Fruit fly (Drosophila melanogaster) whole organism, pupa: ENCODE data around the gene VhaM9.7-b.

Experiments used
- CG10348 ChIP-seq: fragments of 200-800 bp; sonication (Bioruptor generic); IDR thresholded peaks from 2 replicates; pipeline ENCODE4 v1.3.6; 2022; ENCODE audit warnings: missing biosample characterization, missing genetic modification characterization
- CG12605 ChIP-seq: fragments of 200-800 bp; sonication (Bioruptor generic); IDR thresholded peaks from 2 replicates; pipeline ENCODE4 v1.3.6; 2022; ENCODE audit warnings: missing biosample characterization, missing genetic modification characterization
- CG13204 ChIP-seq: fragments of 200-800 bp; sonication (Bioruptor generic); optimal IDR thresholded peaks from 2 replicates; lab custom pipeline; 2018; ENCODE audit warnings: missing biosample characterization, mild to moderate bottlenecking, missing genetic modification characterization, moderate library complexity
- CG14655 ChIP-seq: fragments of 200-800 bp; sonication (Bioruptor generic); optimal IDR thresholded peaks from 3 replicates; lab custom pipeline; 2017; ENCODE audit warnings: mild to moderate bottlenecking, missing biosample characterization, missing genetic modification reagents, missing genetic modification characterization
- CG15710 ChIP-seq: fragments of 200-800 bp; sonication (Bioruptor generic); optimal IDR thresholded peaks from 2 replicates; lab custom pipeline; 2018; ENCODE audit warnings: missing biosample characterization, mild to moderate bottlenecking, missing genetic modification characterization, moderate library complexity
- CG17806 ChIP-seq: fragments of 200-800 bp; sonication (Bioruptor generic); optimal IDR thresholded peaks from 2 replicates; lab custom pipeline; 2018; ENCODE audit warnings: missing biosample characterization, mild to moderate bottlenecking, missing genetic modification characterization, moderate library complexity
- CG32121 ChIP-seq: fragments of 200-800 bp; sonication (Bioruptor generic); IDR thresholded peaks from 2 replicates; pipeline ENCODE4 v1.3.6; 2022; ENCODE audit warnings: missing biosample characterization, missing genetic modification characterization
- CG34367 ChIP-seq: fragments of 200-800 bp; sonication (Bioruptor generic); optimal IDR thresholded peaks from 2 replicates; lab custom pipeline; 2018; ENCODE audit warnings: missing biosample characterization, mild to moderate bottlenecking, missing genetic modification characterization
- CG4496 ChIP-seq: fragments of 200-800 bp; sonication (Bioruptor generic); IDR thresholded peaks from 3 replicates; pipeline ENCODE4 v1.3.6; 2022; ENCODE audit warnings: missing biosample characterization, missing genetic modification characterization
- CG8159 ChIP-seq: fragments of 200-800 bp; sonication (Bioruptor generic); optimal IDR thresholded peaks from 3 replicates; lab custom pipeline; 2018; ENCODE audit warnings: missing biosample characterization, mild to moderate bottlenecking, missing genetic modification characterization, moderate library complexity
- CG8301 ChIP-seq: fragments of 200-800 bp; sonication (Bioruptor generic); optimal IDR thresholded peaks from 2 replicates; lab custom pipeline; 2018; ENCODE audit warnings: missing biosample characterization, mild to moderate bottlenecking, missing genetic modification characterization
- CG9948 ChIP-seq: fragments of 200-800 bp; sonication (Bioruptor generic); optimal IDR thresholded peaks from 2 replicates; lab custom pipeline; 2018; ENCODE audit warnings: missing biosample characterization, mild to moderate bottlenecking, missing genetic modification characterization, moderate library complexity
- D1 ChIP-seq: fragments of 200-800 bp; sonication (Bioruptor generic); optimal IDR thresholded peaks from 2 replicates; lab custom pipeline; 2018; ENCODE audit warnings: missing biosample characterization, mild to moderate bottlenecking, missing genetic modification characterization, moderate library complexity
- EcR ChIP-seq: fragments of 200-800 bp; sonication (Bioruptor generic); optimal IDR thresholded peaks from 3 replicates; lab custom pipeline; 2019; ENCODE audit warnings: missing biosample characterization, missing genetic modification characterization, mild to moderate bottlenecking, moderate library complexity, missing genetic modification reagents
- Ets98B ChIP-seq: fragments of 200-800 bp; sonication (Bioruptor generic); IDR thresholded peaks from 2 replicates; pipeline ENCODE4 v1.3.6; 2022; ENCODE audit warnings: missing biosample characterization, missing genetic modification characterization
- Pif1A ChIP-seq: fragments of 200-800 bp; sonication (Bioruptor generic); optimal IDR thresholded peaks from 3 replicates; lab custom pipeline; 2016; ENCODE audit warnings: missing biosample characterization, missing genetic modification characterization
- Pif1B ChIP-seq: fragments of 200-800 bp; sonication (Bioruptor generic); optimal IDR thresholded peaks from 3 replicates; lab custom pipeline; 2016; ENCODE audit warnings: missing biosample characterization, missing genetic modification characterization
- Snoo ChIP-seq: fragments of 200-800 bp; sonication (Bioruptor generic); optimal IDR thresholded peaks from 3 replicates; lab custom pipeline; 2017; ENCODE audit warnings: missing biosample characterization, mild to moderate bottlenecking, missing genetic modification characterization, inconsistent platforms
- fd96Ca ChIP-seq: fragments of 200-800 bp; sonication (Bioruptor generic); IDR thresholded peaks from 3 replicates; pipeline ENCODE4 v1.3.6; 2022; ENCODE audit warnings: missing biosample characterization, missing genetic modification characterization
- gl ChIP-seq: fragments of 200-800 bp; sonication (Bioruptor generic); optimal IDR thresholded peaks from 2 replicates; lab custom pipeline; 2018; ENCODE audit warnings: missing biosample characterization, mild to moderate bottlenecking, missing genetic modification characterization
- rn ChIP-seq: fragments of 200-800 bp; sonication (Bioruptor generic); IDR thresholded peaks from 2 replicates; pipeline ENCODE4 v1.3.6; 2022; ENCODE audit warnings: missing biosample characterization, missing genetic modification characterization

The VhaM9.7-b gene

dm6 chr3L:21539245-21540196 is at the start of gene VhaM9.7-b, which contains the start of gene COX8:
TSS of gene VhaM9.7-b (plus strand) at chr3L:21539862.
TSS of gene COX8 (minus strand) at chr3L:21539447.
- TF ChIP-seq CG8159 (no peak), Snoo (tag; lab: Kevin White, UChicago) (peak; percentile 39), CG17806 (tag; lab: Kevin White, UChicago) (peak; percentile 14), CG32121 (peak; percentile 11; the same call in 1 of the 2 replicates)

- no peak for TF ChIP-seq fd96Ca (GFP tag; lab: Robert Waterston, UW)
- TF ChIP-seq CG4496: no peak
- TF ChIP-seq CG32121: no peak
- TF ChIP-seq CG17806 (tag; lab: Kevin White, UChicago): no peak
- no peak for TF ChIP-seq CG12605 (GFP tag; lab: Robert Waterston, UW)
- no peak for TF ChIP-seq CG10348 (GFP tag; lab: Robert Waterston, UW)
- no peak for TF ChIP-seq Snoo (tag; lab: Kevin White, UChicago)
These were observed 49.2 kb upstream of the VhaM9.7-b start, which contains the start of gene Neu2 for dm6 chr3L:21490486-21490885. TSS of gene Neu2 (minus strand) at chr3L:21490586.

dm6 chr3L:21492723-21493316 is 46.8 kb upstream of the VhaM9.7-b start, which contains the start of the genes CG7202 and CG7519:
TSS of gene CG7202 (minus strand) at chr3L:21492773.
TSS of gene CG7519 (plus strand) at chr3L:21493083.
- no peak for TF ChIP-seq CG15710
- TF ChIP-seq CG8159: no peak
- TF ChIP-seq CG14655: no peak
- no peak for TF ChIP-seq CG9948 (tag; lab: Kevin White, UChicago)
- no peak for TF ChIP-seq CG4496
- no peak for TF ChIP-seq Snoo (tag; lab: Kevin White, UChicago)
- TF ChIP-seq CG10348 (GFP tag; lab: Robert Waterston, UW): no peak
- TF ChIP-seq Pif1A: no peak
- TF ChIP-seq fd96Ca (GFP tag; lab: Robert Waterston, UW): no peak
- TF ChIP-seq, all 21 proteins: peak for 0

- no peak for TF ChIP-seq EcR (GFP tag; lab: Kevin White, UChicago)
- TF ChIP-seq CG4496: no peak
- no peak for TF ChIP-seq rn (GFP tag; lab: Robert Waterston, UW)
- no peak for TF ChIP-seq D1
- TF ChIP-seq CG32121: no peak
These were observed 43.2 kb upstream of the VhaM9.7-b start for dm6 chr3L:21496502-21496864.

- no peak for TF ChIP-seq rn (GFP tag; lab: Robert Waterston, UW)
- TF ChIP-seq CG8159: peak; percentile 84
- no peak for TF ChIP-seq CG13204
- TF ChIP-seq Pif1A: no peak
- TF ChIP-seq Snoo (tag; lab: Kevin White, UChicago): peak; percentile 71
- TF ChIP-seq Pif1B (GFP tag; lab: Kevin White, UChicago): peak; percentile 65
- peak; percentile 75 for TF ChIP-seq D1
- peak; percentile 46; the same call in 1 of the 3 replicates for TF ChIP-seq fd96Ca (GFP tag; lab: Robert Waterston, UW)
- peak; percentile 73 for TF ChIP-seq CG32121
- peak; percentile 77 for TF ChIP-seq EcR (GFP tag; lab: Kevin White, UChicago)
- TF ChIP-seq CG4496: peak; percentile 63; the same call in 2 of the 3 replicates
- TF ChIP-seq CG15710: peak; percentile 84
- peak; percentile 19 for TF ChIP-seq gl (tag; lab: Kevin White, UChicago)
- peak; percentile 75 for TF ChIP-seq CG17806 (tag; lab: Kevin White, UChicago)
- TF ChIP-seq CG14655: no peak
- no peak for TF ChIP-seq CG10348 (GFP tag; lab: Robert Waterston, UW)
- peak; percentile 81 for TF ChIP-seq CG8301 (tag; lab: Kevin White, UChicago)
- peak; percentile 35 for TF ChIP-seq CG12605 (GFP tag; lab: Robert Waterston, UW)
- peak; percentile 83 for TF ChIP-seq CG9948 (tag; lab: Kevin White, UChicago)
- no peak; the same call in 1 of the 2 replicates for TF ChIP-seq Ets98B (GFP tag; lab: Robert Waterston, UW)
- peak; percentile 60 for TF ChIP-seq CG34367
These were observed 42.6 kb upstream of the VhaM9.7-b start, which contains the start of gene Hr78 for dm6 chr3L:21496865-21497634. TSS of gene Hr78 (minus strand) at chr3L:21497494.

- TF ChIP-seq gl (tag; lab: Kevin White, UChicago) (no peak), CG10348 (GFP tag; lab: Robert Waterston, UW) (no peak), CG8301 (tag; lab: Kevin White, UChicago) (no peak)
- TF ChIP-seq, all 21 proteins: peak for 0
These were observed 38.5 kb upstream of the VhaM9.7-b start, which contains the start of gene Est-Q for dm6 chr3L:21501172-21501571. TSS of gene Est-Q (plus strand) at chr3L:21501421.
